Fruit fly (Drosophila melanogaster) whole organism, adult: Measurements from ENCODE around the gene Ccz1.

Experiments used
- CG11617 ChIP-seq: fragments of 200-800 bp; sonication (Bioruptor generic); optimal IDR thresholded peaks from 2 replicates; lab custom pipeline; 2017; ENCODE audit warnings: mild to moderate bottlenecking, missing biosample characterization, missing genetic modification reagents, missing genetic modification characterization
- CG12768 ChIP-seq: fragments of 200-800 bp; sonication (Bioruptor generic); optimal IDR thresholded peaks from 2 replicates; lab custom pipeline; 2017; ENCODE audit warnings: missing biosample characterization, missing genetic modification characterization, mild to moderate bottlenecking, moderate library complexity, missing genetic modification reagents
- CG14711 ChIP-seq: fragments of 200-800 bp; sonication (Bioruptor generic); optimal IDR thresholded peaks from 2 replicates; lab custom pipeline; 2018; ENCODE audit warnings: missing biosample characterization, mild to moderate bottlenecking, missing genetic modification characterization, moderate library complexity
- CG1620 ChIP-seq: fragments of 200-800 bp; sonication (Bioruptor generic); optimal IDR thresholded peaks from 2 replicates; lab custom pipeline; 2016; ENCODE audit warnings: missing biosample characterization, missing genetic modification characterization
- CG33017 ChIP-seq: fragments of 200-800 bp; sonication (Bioruptor generic); optimal IDR thresholded peaks from 2 replicates; lab custom pipeline; 2018; ENCODE audit warnings: missing biosample characterization, mild to moderate bottlenecking, missing genetic modification characterization, moderate library complexity
- CG5204 ChIP-seq: fragments of 200-800 bp; sonication (Bioruptor generic); optimal IDR thresholded peaks from 2 replicates; lab custom pipeline; 2016; ENCODE audit warnings: missing biosample characterization, missing genetic modification characterization
- CG7045 ChIP-seq: fragments of 200-800 bp; sonication (Bioruptor generic); optimal IDR thresholded peaks from 2 replicates; lab custom pipeline; 2017; ENCODE audit warnings: missing biosample characterization, mild to moderate bottlenecking, missing genetic modification characterization
- CG7101 ChIP-seq: fragments of 200-800 bp; sonication (Bioruptor generic); optimal IDR thresholded peaks from 2 replicates; lab custom pipeline; 2018; ENCODE audit warnings: missing biosample characterization, mild to moderate bottlenecking, missing genetic modification characterization, moderate library complexity
- Clk ChIP-seq: fragments of 200-800 bp; sonication (Bioruptor generic); optimal IDR thresholded peaks from 2 replicates; lab custom pipeline; 2017; ENCODE audit warnings: missing biosample characterization, missing genetic modification characterization
- Crg-1 ChIP-seq: fragments of 200-800 bp; sonication (Bioruptor generic); optimal IDR thresholded peaks from 2 replicates; lab custom pipeline; 2016; ENCODE audit warnings: missing biosample characterization, missing genetic modification characterization
- Hr96 ChIP-seq: fragments of 200-800 bp; sonication (Bioruptor generic); optimal IDR thresholded peaks from 2 replicates; lab custom pipeline; 2016; ENCODE audit warnings: missing biosample characterization, missing genetic modification characterization
- Mnt ChIP-seq: fragments of 200-800 bp; sonication (Bioruptor generic); optimal IDR thresholded peaks from 2 replicates; lab custom pipeline; 2016; ENCODE audit warnings: missing biosample characterization, mild to moderate bottlenecking, missing genetic modification characterization
- bab1 ChIP-seq: fragments of 200-800 bp; sonication (Bioruptor generic); optimal IDR thresholded peaks from 3 replicates; lab custom pipeline; 2019; ENCODE audit warnings: missing biosample characterization, mild to moderate bottlenecking, missing genetic modification characterization, moderate library complexity
- cic ChIP-seq: fragments of 200-800 bp; sonication (Bioruptor generic); optimal IDR thresholded peaks from 2 replicates; lab custom pipeline; 2017; ENCODE audit warnings: missing biosample characterization, mild to moderate bottlenecking, missing genetic modification characterization, moderate library complexity
- cnc ChIP-seq, 2 experiments: fragments of >200 bp; optimal IDR thresholded peaks; 2 replicates each; lab custom pipeline; 2017
- kay ChIP-seq: fragments of 200-800 bp; sonication (Bioruptor generic); peaks from one replicate; lab custom pipeline; 2016; ENCODE audit warnings: missing biosample characterization, missing genetic modification characterization, borderline replicate concordance
- ovo ChIP-seq: fragments of 200-800 bp; sonication (Bioruptor generic); optimal IDR thresholded peaks from 2 replicates; lab custom pipeline; 2016; ENCODE audit warnings: missing biosample characterization, missing genetic modification characterization
- pad ChIP-seq: fragments of 200-800 bp; sonication (Bioruptor generic); optimal IDR thresholded peaks from 3 replicates; lab custom pipeline; 2017; ENCODE audit warnings: missing biosample characterization, missing genetic modification characterization, mild to moderate bottlenecking, moderate library complexity, missing genetic modification reagents
- tj ChIP-seq: fragments of 200-800 bp; sonication (Bioruptor generic); optimal IDR thresholded peaks from 3 replicates; lab custom pipeline; 2017; ENCODE audit warnings: missing biosample characterization, mild to moderate bottlenecking, missing genetic modification characterization, moderate library complexity
- toe ChIP-seq: fragments of 200-800 bp; sonication (Bioruptor generic); optimal IDR thresholded peaks from 2 replicates; lab custom pipeline; 2016; ENCODE audit warnings: missing biosample characterization, missing genetic modification characterization

Ccz1 gene

dm6 chr3L:3902491-3903198 is 3.7 kb upstream of the Ccz1 start, which contains the start of gene Ubi-p63E:
TSS of gene Ubi-p63E (minus strand) at chr3L:3903184.
- TF ChIP-seq Clk (peak; percentile 47), CG33017 (tag; lab: Kevin White, UChicago) (peak; percentile 50), tj (GFP tag; lab: Kevin White, UChicago) (no peak), kay (peak; percentile 80), CG7101 (tag; lab: Kevin White, UChicago) (peak; percentile 56), Mnt (GFP tag; lab: Kevin White, UChicago) (peak; percentile 83), Crg-1 (GFP tag; lab: Kevin White, UChicago) (peak; percentile 46), CG14711 (tag; lab: Kevin White, UChicago) (peak; percentile 57), bab1 (peak; percentile 55), CG1620 (GFP tag; lab: Kevin White, UChicago) (peak; percentile 54), cnc (optimal IDR thresholded peaks at IDR 0.05; lab: Kevin White, UChicago) (no peak), cic (peak; percentile 51), CG5204 (GFP tag; lab: Kevin White, UChicago) (peak; percentile 78), CG12768 (GFP tag; lab: Kevin White, UChicago) (peak; percentile 45), ovo (GFP tag; lab: Kevin White, UChicago) (peak; percentile 68), CG7045 (GFP tag; lab: Kevin White, UChicago) (peak; percentile 82), pad (peak; percentile 32), toe (GFP tag; lab: Kevin White, UChicago) (peak; percentile 86), CG11617 (peak; percentile 63), Hr96 (GFP tag; lab: Kevin White, UChicago) (peak; percentile 51)

- TF ChIP-seq kay = peak; percentile 95
- peak; percentile 67 for TF ChIP-seq CG12768 (GFP tag; lab: Kevin White, UChicago)
- no peak for TF ChIP-seq Hr96 (GFP tag; lab: Kevin White, UChicago)
- TF ChIP-seq Clk = peak; percentile 1
- peak; percentile 10 for TF ChIP-seq CG5204 (GFP tag; lab: Kevin White, UChicago)
- TF ChIP-seq toe (GFP tag; lab: Kevin White, UChicago) = no peak
- TF ChIP-seq CG7101 (tag; lab: Kevin White, UChicago) = no peak
- peak; percentile 4 for TF ChIP-seq Crg-1 (GFP tag; lab: Kevin White, UChicago)
- peak; percentile 22 for TF ChIP-seq Mnt (GFP tag; lab: Kevin White, UChicago)
- no peak for TF ChIP-seq CG1620 (GFP tag; lab: Kevin White, UChicago)
- peak; percentile 87 for TF ChIP-seq tj (GFP tag; lab: Kevin White, UChicago)
Measured at dm6 chr3L:3901865-3902490, 3.0 kb upstream of the Ccz1 start.

- TF ChIP-seq Crg-1 (GFP tag; lab: Kevin White, UChicago) (peak; percentile 73), Mnt (GFP tag; lab: Kevin White, UChicago) (peak; percentile 39), CG12768 (GFP tag; lab: Kevin White, UChicago) (peak; percentile 37), ovo (GFP tag; lab: Kevin White, UChicago) (no peak), CG11617 (peak; percentile 3), bab1 (peak; percentile 19), CG14711 (tag; lab: Kevin White, UChicago) (peak; percentile 47), CG7045 (GFP tag; lab: Kevin White, UChicago) (peak; percentile 6), CG1620 (GFP tag; lab: Kevin White, UChicago) (peak; percentile 37), cnc (optimal IDR thresholded peaks at IDR 0.05; lab: Kevin White, UChicago) (no peak), Clk (no peak), cic (peak; percentile 37), CG7101 (tag; lab: Kevin White, UChicago) (peak; percentile 24), pad (peak; percentile 33)
Measured at dm6 chr3L:3896553-3897034, 2.4 kb downstream of the Ccz1 start, which contains the start of the genes Gr63a and Lamtor4. TSS of gene Gr63a (minus strand) at chr3L:3896603. TSS of gene Lamtor4 (plus strand) at chr3L:3896900.

dm6 chr3L:3894413-3894812 is 4.5 kb downstream of the Ccz1 start:
- TF ChIP-seq CG5204 (GFP tag; lab: Kevin White, UChicago) (no peak), CG11617 (no peak), CG1620 (GFP tag; lab: Kevin White, UChicago) (no peak), ovo (GFP tag; lab: Kevin White, UChicago) (no peak), pad (no peak), toe (GFP tag; lab: Kevin White, UChicago) (no peak), CG14711 (tag; lab: Kevin White, UChicago) (no peak)

- peak; percentile 32 for TF ChIP-seq toe (GFP tag; lab: Kevin White, UChicago)
- no peak for TF ChIP-seq Crg-1 (GFP tag; lab: Kevin White, UChicago)
- TF ChIP-seq cic = peak; percentile 2
- no peak for TF ChIP-seq Clk
- TF ChIP-seq CG33017 (tag; lab: Kevin White, UChicago) = peak; percentile 63
- TF ChIP-seq CG12768 (GFP tag; lab: Kevin White, UChicago) = no peak
- peak; percentile 58 for TF ChIP-seq CG5204 (GFP tag; lab: Kevin White, UChicago)
- TF ChIP-seq bab1 = no peak
- TF ChIP-seq kay = peak; percentile 47
- TF ChIP-seq CG11617 = peak; percentile 4
Measured at dm6 chr3L:3892154-3892624, 6.8 kb downstream of the Ccz1 start, which contains the start of gene Fie. TSS of gene Fie (plus strand) at chr3L:3892574.
